Worm (Caenorhabditis elegans) whole organism, mixed stage, embryonic: ENCODE results near the gene col-153.

Experiments
- M03D4.4 ChIP-seq: sonication (generic microtip); optimal IDR thresholded peaks from 2 replicates; lab custom pipeline; 2017; ENCODE audit warnings: mild to moderate bottlenecking, missing genetic modification characterization, missing compliant biosample characterization
- blmp-1 ChIP-seq: fragments of 150-350 bp; optimal IDR thresholded peaks from 2 replicates; lab custom pipeline; 2014; ENCODE audit warnings: missing biosample characterization, missing genetic modification characterization
- ceh-83 ChIP-seq: fragments of 200-800 bp; sonication (Bioruptor generic); optimal IDR thresholded peaks from 2 replicates; lab custom pipeline; 2018; ENCODE audit warnings: mild to moderate bottlenecking, missing genetic modification characterization, missing compliant biosample characterization
- ces-1 ChIP-seq: fragments of 150-350 bp; optimal IDR thresholded peaks from 2 replicates; lab custom pipeline; 2014; ENCODE audit warnings: missing biosample characterization, missing genetic modification reagents, missing genetic modification characterization
- drap-1 ChIP-seq: fragments of 200-800 bp; sonication (Bioruptor generic); optimal IDR thresholded peaks from 3 replicates; lab custom pipeline; 2018; ENCODE audit warnings: mild to moderate bottlenecking, missing genetic modification characterization, missing compliant biosample characterization
- elt-3 ChIP-seq: fragments of 150-350 bp; optimal IDR thresholded peaks from 2 replicates; lab custom pipeline; 2014; ENCODE audit warnings: missing biosample characterization, missing genetic modification characterization
- flh-1 ChIP-seq: fragments of 200-800 bp; sonication (Bioruptor generic); optimal IDR thresholded peaks from 2 replicates; lab custom pipeline; 2018; ENCODE audit warnings: mild to moderate bottlenecking, missing genetic modification characterization, moderate library complexity, missing compliant biosample characterization
- hlh-1 ChIP-seq: fragments of 150-350 bp; optimal IDR thresholded peaks from 2 replicates; lab custom pipeline; 2014; ENCODE audit warnings: missing biosample characterization, missing genetic modification reagents, missing genetic modification characterization
- lin-32 ChIP-seq: fragments of 200-800 bp; sonication (Bioruptor generic); optimal IDR thresholded peaks from 2 replicates; lab custom pipeline; 2018; ENCODE audit warnings: mild to moderate bottlenecking, missing genetic modification characterization, missing compliant biosample characterization
- lsy-2 ChIP-seq: fragments of 150-350 bp; optimal IDR thresholded peaks from 2 replicates; lab custom pipeline; 2014; ENCODE audit warnings: missing biosample characterization, missing genetic modification characterization
- mab-5 ChIP-seq: fragments of 150-350 bp; optimal IDR thresholded peaks from 2 replicates; lab custom pipeline; 2014; ENCODE audit warnings: missing biosample characterization, missing genetic modification characterization
- mep-1 ChIP-seq: fragments of 150-350 bp; optimal IDR thresholded peaks from 2 replicates; lab custom pipeline; 2017; ENCODE audit warnings: missing biosample characterization, missing genetic modification reagents, missing genetic modification characterization, inconsistent platforms
- mls-2 ChIP-seq: sonication (generic microtip); optimal IDR thresholded peaks from 2 replicates; lab custom pipeline; 2016; ENCODE audit warnings: mild to moderate bottlenecking, missing genetic modification characterization, moderate library complexity, missing compliant biosample characterization
- nhr-12 ChIP-seq: fragments of 150-350 bp; optimal IDR thresholded peaks from 2 replicates; lab custom pipeline; 2014; ENCODE audit warnings: missing biosample characterization, missing genetic modification characterization
- nhr-2 ChIP-seq: fragments of 150-350 bp; optimal IDR thresholded peaks from 2 replicates; lab custom pipeline; 2014; ENCODE audit warnings: missing biosample characterization, missing genetic modification characterization
- nhr-237 ChIP-seq: fragments of 150-350 bp; optimal IDR thresholded peaks from 2 replicates; lab custom pipeline; 2014; ENCODE audit warnings: missing biosample characterization, missing genetic modification characterization
- nhr-76 ChIP-seq: sonication (generic microtip); optimal IDR thresholded peaks from 2 replicates; lab custom pipeline; 2017; ENCODE audit warnings: missing biosample characterization, missing genetic modification characterization
- pha-4 ChIP-seq: fragments of 150-350 bp; optimal IDR thresholded peaks from 2 replicates; lab custom pipeline; 2018; ENCODE audit warnings: missing biosample characterization, missing genetic modification reagents, missing genetic modification characterization
- sem-2 ChIP-seq: fragments of 200-800 bp; sonication (Bioruptor generic); optimal IDR thresholded peaks from 2 replicates; lab custom pipeline; 2018; ENCODE audit warnings: mild to moderate bottlenecking, missing genetic modification characterization, missing compliant biosample characterization
- snpc-4 ChIP-seq: fragments of 150-350 bp; optimal IDR thresholded peaks from 2 replicates; lab custom pipeline; 2014; ENCODE audit warnings: missing biosample characterization, missing genetic modification characterization
- sptf-1 ChIP-seq: sonication (generic microtip); optimal IDR thresholded peaks from 2 replicates; lab custom pipeline; 2017; ENCODE audit warnings: mild to moderate bottlenecking, missing genetic modification characterization, moderate library complexity, missing compliant biosample characterization
- unc-120 ChIP-seq: sonication (generic microtip); optimal IDR thresholded peaks from 2 replicates; lab custom pipeline; 2017; ENCODE audit warnings: missing genetic modification characterization, missing compliant biosample characterization; ENCODE audit not compliant: poor library complexity, severe bottlenecking
- unc-39 ChIP-seq: fragments of 150-350 bp; optimal IDR thresholded peaks from 2 replicates; lab custom pipeline; 2014; ENCODE audit warnings: missing biosample characterization, missing genetic modification characterization
- unc-62 ChIP-seq: fragments of 150-350 bp; optimal IDR thresholded peaks from 2 replicates; lab custom pipeline; 2014; ENCODE audit warnings: missing biosample characterization, missing genetic modification reagents, missing genetic modification characterization
- zip-8 ChIP-seq: fragments of 150-350 bp; optimal IDR thresholded peaks from 2 replicates; lab custom pipeline; 2014; ENCODE audit warnings: missing biosample characterization, missing genetic modification characterization
- ztf-11 ChIP-seq: fragments of 150-350 bp; optimal IDR thresholded peaks from 2 replicates; lab custom pipeline; 2014; ENCODE audit warnings: missing biosample characterization, missing genetic modification characterization

Gene col-153

DNA sequence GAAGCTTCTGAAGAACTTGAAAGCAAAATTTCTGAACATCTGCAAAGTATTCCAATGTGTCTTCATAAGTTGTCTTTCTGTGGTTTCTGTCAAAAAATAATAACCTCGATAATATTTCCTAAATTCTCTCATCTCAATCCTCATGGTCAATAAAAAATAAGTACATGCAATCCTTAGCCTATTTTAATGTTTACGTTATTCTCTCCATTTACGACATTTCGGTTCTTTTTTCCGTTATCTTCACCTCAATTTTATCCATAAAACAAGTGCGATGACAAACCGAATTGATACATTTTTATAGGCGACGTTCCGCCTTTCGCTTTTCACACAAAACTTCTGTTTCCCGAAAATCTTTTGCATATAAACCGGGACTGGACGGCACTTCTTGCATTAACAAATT is at the start of gene col-153:
Gene col-153, plus strand, starts transcription at position 301 of the 400 bp plus-strand sequence.
- no peak for TF ChIP-seq lin-32

DNA sequence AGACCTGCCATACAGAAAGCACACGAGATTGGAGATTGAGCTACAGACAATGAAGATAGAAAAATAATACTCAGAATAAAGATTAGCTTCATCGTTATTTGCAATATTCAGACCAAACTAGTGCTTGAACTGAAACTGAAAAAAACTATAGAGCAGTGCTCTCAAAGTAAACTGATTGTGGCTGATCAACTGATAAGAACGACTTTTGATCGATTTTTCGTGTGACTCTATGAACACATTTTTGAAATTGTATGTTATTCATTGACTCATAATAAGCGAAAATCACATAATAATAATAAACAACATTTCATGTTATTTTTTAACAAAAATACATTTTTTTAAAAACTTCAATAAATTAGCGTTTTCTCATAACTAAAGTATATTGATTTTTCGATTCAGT is 48.5 kb upstream of the col-153 start, which contains the start of gene spp-16:
Gene spp-16, minus strand, starts transcription at position 179 of the 400 bp plus-strand sequence.
- TF ChIP-seq ztf-11 (tag; lab: Kevin White, UChicago) (no peak), nhr-237 (no peak), unc-39 (no peak), blmp-1 (tag; lab: Kevin White, UChicago) (no peak), elt-3 (no peak), mep-1 (tag; lab: Kevin White, UChicago) (no peak), flh-1 (GFP tag; lab: Kevin White, UChicago) (no peak), sptf-1 (tag; lab: Kevin White, UChicago) (no peak), ces-1 (no peak)

DNA sequence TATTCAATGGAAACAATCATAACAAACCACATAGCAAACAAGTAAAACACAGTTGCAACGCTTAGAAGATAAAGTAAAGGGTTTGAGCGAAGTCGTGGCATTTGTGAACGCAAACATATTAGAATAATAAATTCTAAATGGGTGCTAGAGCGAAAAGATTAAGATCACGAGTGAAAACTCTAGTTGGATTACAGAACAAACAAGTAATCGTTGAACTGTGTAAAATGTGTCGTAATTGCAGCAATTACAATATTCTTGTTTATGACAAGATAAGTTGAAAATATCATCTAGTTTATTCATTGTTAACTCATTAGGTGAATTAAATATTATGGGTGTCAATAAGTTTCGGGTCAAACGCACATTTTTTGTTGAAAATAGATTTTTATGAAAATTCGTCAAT is 46.9 kb upstream of the col-153 start, which contains the start of gene F32D8.8:
Gene F32D8.8, minus strand, starts transcription at position 101 of the 400 bp plus-strand sequence.
- no peak for TF ChIP-seq blmp-1 (tag; lab: Kevin White, UChicago)
- TF ChIP-seq nhr-12 (tag; lab: Kevin White, UChicago) = no peak
- no peak for TF ChIP-seq lsy-2 (tag; lab: Kevin White, UChicago)
- TF ChIP-seq nhr-2 (tag; lab: Kevin White, UChicago) = no peak
- no peak for TF ChIP-seq zip-8 (tag; lab: Kevin White, UChicago)
- no peak for TF ChIP-seq ceh-83 (GFP tag; lab: Kevin White, UChicago)
- TF ChIP-seq lin-32 = no peak
- TF ChIP-seq ces-1 = no peak
- no peak for TF ChIP-seq hlh-1 (tag; lab: Kevin White, UChicago)
- TF ChIP-seq ztf-11 (tag; lab: Kevin White, UChicago) = no peak
- no peak for TF ChIP-seq drap-1 (GFP tag; lab: Kevin White, UChicago)
- TF ChIP-seq nhr-76 (tag; lab: Kevin White, UChicago) = no peak
- TF ChIP-seq sem-2 (GFP tag; lab: Kevin White, UChicago) = no peak

DNA sequence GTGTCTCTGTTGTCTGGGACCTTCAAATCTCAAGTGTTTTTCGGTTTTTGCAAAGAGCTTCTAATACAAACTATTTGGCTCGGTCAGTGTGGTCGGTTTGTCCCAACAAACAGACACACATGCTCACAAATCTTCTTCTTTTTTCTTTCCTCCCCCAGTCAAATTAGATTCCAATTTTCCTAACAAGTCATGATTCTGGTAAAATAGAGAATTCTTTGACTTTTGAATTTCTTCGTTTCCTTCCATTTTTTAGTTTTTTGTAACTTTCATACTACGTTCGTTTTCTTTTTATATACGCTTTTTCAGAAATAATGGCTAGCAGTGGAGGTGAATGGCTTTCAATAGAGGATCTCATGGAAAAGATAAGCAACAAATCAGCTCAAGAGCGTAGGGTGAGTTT is 45.9 kb upstream of the col-153 start, which contains the start of gene F32D8.15:
Gene F32D8.15, plus strand, starts transcription at position 301 of the 400 bp plus-strand sequence.
- TF ChIP-seq pha-4 (tag; lab: Kevin White, UChicago) (no peak), unc-120 (tag; lab: Kevin White, UChicago) (no peak), mls-2 (no peak), elt-3 (no peak), ces-1 (peak; percentile 48), ztf-11 (tag; lab: Kevin White, UChicago) (no peak)
- TF ChIP-seq, all 35 proteins: peak for 1

DNA sequence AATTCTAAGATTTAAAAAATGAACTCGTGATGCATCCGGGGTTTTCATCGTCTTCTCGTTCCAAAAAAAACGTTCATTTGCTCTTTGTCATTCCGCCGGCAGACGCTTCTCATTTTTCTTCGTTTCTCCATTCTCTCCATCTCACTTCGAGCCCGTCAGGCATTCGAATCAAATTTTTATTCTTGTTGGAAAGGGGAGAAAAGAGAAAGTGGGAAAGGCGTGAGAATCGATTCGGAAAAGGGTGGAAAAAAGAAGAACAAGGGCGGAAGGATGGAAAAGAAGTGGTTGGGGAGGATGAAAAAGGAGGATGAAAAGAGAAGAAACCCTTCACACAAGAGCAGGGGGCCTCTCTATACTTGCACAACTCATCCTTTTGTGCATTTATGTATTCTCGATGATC is 44.8 kb upstream of the col-153 start:
- TF ChIP-seq unc-120 (tag; lab: Kevin White, UChicago) (peak; percentile 6), ces-1 (peak; percentile 68), snpc-4 (tag; lab: Kevin White, UChicago) (no peak)

DNA sequence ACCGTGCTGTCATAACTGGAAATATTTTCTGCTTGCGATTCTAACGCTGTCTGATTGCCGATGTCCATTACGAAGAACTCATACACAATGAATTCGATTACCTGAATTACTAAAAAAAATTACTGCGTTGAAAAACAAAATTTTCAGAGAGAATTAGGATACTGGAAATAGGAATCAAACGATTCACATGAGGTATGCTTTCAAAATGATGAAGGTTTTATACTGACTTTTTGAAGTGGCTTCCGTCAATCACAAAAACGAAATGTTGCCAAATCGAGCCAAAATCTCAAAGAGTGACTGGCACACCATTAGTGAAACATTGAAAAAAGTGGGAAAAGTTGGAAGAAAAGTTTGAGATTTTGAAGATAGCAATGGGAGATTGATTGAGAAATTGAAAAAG is 40.5 kb upstream of the col-153 start, which contains the start of gene zzz-1:
Gene zzz-1, minus strand, starts transcription at position 101 of the 400 bp plus-strand sequence.
- TF ChIP-seq hlh-1 (tag; lab: Kevin White, UChicago) (no peak), mls-2 (no peak), ceh-83 (GFP tag; lab: Kevin White, UChicago) (no peak), M03D4.4 (no peak)

DNA sequence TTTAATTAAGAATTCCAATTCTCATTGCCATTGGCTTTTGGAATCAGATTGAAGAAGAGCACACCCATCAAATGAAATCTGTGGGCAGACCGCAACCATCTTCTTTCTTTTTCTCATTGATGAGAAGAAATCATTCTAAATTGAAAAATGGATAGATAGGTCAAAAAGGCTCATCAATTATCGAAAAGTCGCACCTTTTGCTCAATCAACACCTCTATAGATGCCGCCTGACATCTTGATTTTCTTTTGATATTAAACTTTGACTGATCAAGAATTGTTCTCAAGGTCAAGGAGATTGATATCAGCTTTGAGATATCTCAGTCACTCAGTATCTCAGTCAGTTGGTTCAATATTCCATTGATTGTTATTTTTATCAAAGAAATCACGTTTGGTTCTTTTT is 39.7 kb upstream of the col-153 start:
- no peak for TF ChIP-seq mls-2
- TF ChIP-seq, all 35 proteins: peak for 0

DNA sequence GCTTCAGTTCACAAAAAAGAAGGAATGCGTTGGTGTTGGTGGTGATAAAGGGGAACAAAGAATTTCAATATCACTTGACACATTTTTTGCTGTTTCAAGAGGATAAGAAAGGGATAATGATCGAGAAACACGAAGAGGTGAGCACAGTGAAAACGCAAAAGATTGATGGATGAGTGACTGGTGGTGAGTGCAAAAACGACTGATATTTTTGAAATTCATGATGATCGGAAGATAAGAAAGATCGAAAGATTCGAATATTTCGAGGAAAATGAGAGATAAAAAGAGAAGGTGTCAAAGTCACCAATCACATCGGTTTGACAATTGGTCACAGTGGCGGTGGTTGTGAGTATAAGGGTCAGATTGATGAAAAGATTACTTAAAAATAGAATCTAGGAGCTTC is 33.7 kb upstream of the col-153 start:
- TF ChIP-seq mab-5 (tag; lab: Kevin White, UChicago) (no peak), unc-62 (GFP tag; lab: Kevin White, UChicago) (peak; percentile 81)
